Fruit fly (Drosophila melanogaster) whole organism, embryonic: Measurements from ENCODE around the gene CG15803.
A peak's percentile ranks its signal among the peaks of the same experiment; 100 is the strongest.

Experiments used
- Bgb ChIP-seq: fragments of 200-800 bp; sonication (Bioruptor generic); IDR thresholded peaks from 2 replicates; pipeline ENCODE4 v1.3.6; 2022; ENCODE audit warnings: missing biosample characterization, missing genetic modification characterization; ENCODE audit not compliant: partially characterized antibody
- BtbVII ChIP-seq: fragments of 200-800 bp; sonication (Bioruptor generic); optimal IDR thresholded peaks from 3 replicates; lab custom pipeline; 2017; ENCODE audit warnings: missing biosample characterization, mild to moderate bottlenecking, missing genetic modification characterization
- CG11398 ChIP-seq: fragments of 200-800 bp; sonication (Bioruptor generic); optimal IDR thresholded peaks from 2 replicates; lab custom pipeline; 2016; ENCODE audit warnings: missing biosample characterization, missing genetic modification characterization
- CG11504 ChIP-seq: fragments of 200-800 bp; sonication (Bioruptor generic); optimal IDR thresholded peaks from 3 replicates; lab custom pipeline; 2019; ENCODE audit warnings: missing biosample characterization, mild to moderate bottlenecking, missing genetic modification characterization, moderate library complexity
- CG12219 ChIP-seq: fragments of 200-800 bp; sonication (Bioruptor generic); optimal IDR thresholded peaks from 3 replicates; lab custom pipeline; 2018; ENCODE audit warnings: missing biosample characterization, mild to moderate bottlenecking, missing genetic modification characterization
- CG12769 ChIP-seq: fragments of 200-800 bp; sonication (Bioruptor generic); optimal IDR thresholded peaks from 2 replicates; lab custom pipeline; 2019; ENCODE audit warnings: missing biosample characterization, mild to moderate bottlenecking, missing genetic modification characterization, moderate library complexity
- CG13123 ChIP-seq: fragments of 200-800 bp; sonication (Bioruptor generic); optimal IDR thresholded peaks from 2 replicates; lab custom pipeline; 2016; ENCODE audit warnings: missing biosample characterization, missing genetic modification characterization
- CG13624 ChIP-seq: fragments of 200-800 bp; sonication (Bioruptor generic); optimal IDR thresholded peaks from 2 replicates; lab custom pipeline; 2016; ENCODE audit warnings: missing biosample characterization, missing genetic modification characterization
- CG13775 ChIP-seq: fragments of 200-800 bp; sonication (Bioruptor generic); optimal IDR thresholded peaks from 3 replicates; lab custom pipeline; 2017; ENCODE audit warnings: missing biosample characterization, mild to moderate bottlenecking, missing genetic modification characterization
- CG1647 ChIP-seq: fragments of 200-800 bp; sonication (Bioruptor generic); optimal IDR thresholded peaks from 3 replicates; lab custom pipeline; 2016; ENCODE audit warnings: missing biosample characterization, missing genetic modification characterization
- CG17359 ChIP-seq: fragments of 200-800 bp; sonication (Bioruptor generic); optimal IDR thresholded peaks from 3 replicates; lab custom pipeline; 2018; ENCODE audit warnings: missing biosample characterization, mild to moderate bottlenecking, missing genetic modification characterization, moderate library complexity
- CG17568 ChIP-seq: fragments of 200-800 bp; sonication (Bioruptor generic); optimal IDR thresholded peaks from 2 replicates; lab custom pipeline; 2018; ENCODE audit warnings: missing biosample characterization, mild to moderate bottlenecking, missing genetic modification characterization, moderate library complexity
- CG2678 ChIP-seq: fragments of 200-800 bp; sonication (Bioruptor generic); optimal IDR thresholded peaks from 3 replicates; lab custom pipeline; 2019; ENCODE audit warnings: missing biosample characterization, mild to moderate bottlenecking, missing genetic modification characterization, moderate library complexity
- CG31224 ChIP-seq: fragments of 200-800 bp; sonication (Bioruptor generic); IDR thresholded peaks from 2 replicates; pipeline ENCODE4 v1.3.6; 2022; ENCODE audit warnings: missing biosample characterization, missing genetic modification characterization
- CG3163 ChIP-seq: fragments of 200-800 bp; sonication (Bioruptor generic); optimal IDR thresholded peaks from 3 replicates; lab custom pipeline; 2016; ENCODE audit warnings: missing biosample characterization, missing genetic modification characterization
- CG33557 ChIP-seq: fragments of 200-800 bp; sonication (Bioruptor generic); optimal IDR thresholded peaks from 2 replicates; lab custom pipeline; 2019; ENCODE audit warnings: missing biosample characterization, mild to moderate bottlenecking, missing genetic modification characterization, moderate library complexity
- CG3407 ChIP-seq: fragments of 200-800 bp; sonication (Bioruptor generic); optimal IDR thresholded peaks from 2 replicates; lab custom pipeline; 2018; ENCODE audit warnings: missing biosample characterization, mild to moderate bottlenecking, missing genetic modification characterization
- CG3838 ChIP-seq: fragments of 200-800 bp; sonication (Bioruptor generic); optimal IDR thresholded peaks from 3 replicates; lab custom pipeline; 2016; ENCODE audit warnings: missing biosample characterization, missing genetic modification characterization
- CG4424 ChIP-seq: fragments of 200-800 bp; sonication (Bioruptor generic); optimal IDR thresholded peaks from 3 replicates; lab custom pipeline; 2016; ENCODE audit warnings: missing biosample characterization, missing genetic modification characterization
- CG6654 ChIP-seq: fragments of 200-800 bp; sonication (Bioruptor generic); optimal IDR thresholded peaks from 2 replicates; lab custom pipeline; 2017; ENCODE audit warnings: missing biosample characterization, mild to moderate bottlenecking, missing genetic modification characterization
- CG7357 ChIP-seq: fragments of 200-800 bp; sonication (Bioruptor generic); IDR thresholded peaks from 3 replicates; pipeline ENCODE4 v1.3.6; 2022; ENCODE audit warnings: missing biosample characterization, missing genetic modification characterization
- CG7987 ChIP-seq: fragments of 200-800 bp; sonication (Bioruptor generic); optimal IDR thresholded peaks from 2 replicates; lab custom pipeline; 2018; ENCODE audit warnings: missing biosample characterization, mild to moderate bottlenecking, missing genetic modification characterization, moderate library complexity
- CG9727 ChIP-seq: fragments of 200-800 bp; sonication (Bioruptor generic); optimal IDR thresholded peaks from 3 replicates; lab custom pipeline; 2017; ENCODE audit warnings: missing biosample characterization, mild to moderate bottlenecking, missing genetic modification characterization
- Dbx ChIP-seq: fragments of 200-800 bp; sonication (Bioruptor generic); IDR thresholded peaks from 3 replicates; pipeline ENCODE4 v1.3.6; 2022; ENCODE audit warnings: missing biosample characterization, missing genetic modification characterization
- Eip74EF ChIP-seq, 2 experiments: fragments of 200-800 bp in 1 of 2; fragments of >200 bp in 1 of 2; sonication (Bioruptor generic) in 1 of 2; optimal IDR thresholded peaks; 2 replicates each; lab custom pipeline; 2017 to 2019; ENCODE audit warnings: missing biosample characterization in 2 of 2, missing genetic modification characterization in 2 of 2, mild to moderate bottlenecking in 1 of 2, moderate library complexity in 1 of 2
- Gsc ChIP-seq: fragments of 200-800 bp; sonication (Bioruptor generic); IDR thresholded peaks from 2 replicates; pipeline ENCODE4 v1.3.6; 2022; ENCODE audit warnings: missing biosample characterization, missing genetic modification characterization
- HmgD ChIP-seq: fragments of 200-800 bp; sonication (Bioruptor generic); optimal IDR thresholded peaks from 3 replicates; lab custom pipeline; 2016; ENCODE audit warnings: missing biosample characterization, missing genetic modification characterization
- Med ChIP-seq: fragments of 200-800 bp; sonication (Bioruptor generic); peaks from one replicate; lab custom pipeline; 2016; ENCODE audit warnings: missing biosample characterization, missing genetic modification characterization, mild to moderate bottlenecking, inconsistent platforms, moderate library complexity
- Meics ChIP-seq: fragments of 200-800 bp; sonication (Bioruptor generic); optimal IDR thresholded peaks from 2 replicates; lab custom pipeline; 2017; ENCODE audit warnings: missing biosample characterization, mild to moderate bottlenecking, missing genetic modification characterization
- Side ChIP-seq: fragments of 200-800 bp; sonication (Bioruptor generic); optimal IDR thresholded peaks from 2 replicates; lab custom pipeline; 2016; ENCODE audit warnings: missing biosample characterization, missing genetic modification characterization
- Taf1 ChIP-seq: fragments of 200-800 bp; sonication (Bioruptor generic); IDR thresholded peaks from 2 replicates; pipeline ENCODE4 v1.3.6; 2022; ENCODE audit warnings: missing biosample characterization, missing genetic modification characterization
- cato ChIP-seq: fragments of 200-800 bp; sonication (Bioruptor generic); optimal IDR thresholded peaks from 2 replicates; lab custom pipeline; 2016; ENCODE audit warnings: missing biosample characterization, missing genetic modification characterization, borderline replicate concordance
- exex ChIP-seq: fragments of 200-800 bp; sonication (Bioruptor generic); optimal IDR thresholded peaks from 4 replicates; lab custom pipeline; 2018; ENCODE audit warnings: missing biosample characterization, mild to moderate bottlenecking, missing genetic modification characterization, moderate library complexity
- ftz-f1 ChIP-seq: fragments of 200-800 bp; sonication (Bioruptor generic); optimal IDR thresholded peaks from 2 replicates; lab custom pipeline; 2016; ENCODE audit warnings: missing biosample characterization, missing genetic modification characterization
- lmd ChIP-seq: fragments of 200-800 bp; sonication (Bioruptor generic); IDR thresholded peaks from 2 replicates; pipeline ENCODE4 v1.3.6; 2022; ENCODE audit warnings: missing biosample characterization, missing genetic modification characterization
- mld ChIP-seq: fragments of 200-800 bp; sonication (Bioruptor generic); IDR thresholded peaks from 3 replicates; pipeline ENCODE4 v1.3.6; 2022; ENCODE audit warnings: missing biosample characterization, missing genetic modification characterization; ENCODE audit not compliant: partially characterized antibody
- nau ChIP-seq: fragments of 200-800 bp; sonication (Bioruptor generic); optimal IDR thresholded peaks from 3 replicates; lab custom pipeline; 2017; ENCODE audit warnings: missing biosample characterization, mild to moderate bottlenecking, missing genetic modification characterization, missing genetic modification reagents
- nerfin-2 ChIP-seq: fragments of 200-800 bp; sonication (Bioruptor generic); IDR thresholded peaks from 2 replicates; pipeline ENCODE4 v1.3.6; 2022; ENCODE audit warnings: missing biosample characterization, missing genetic modification characterization; ENCODE audit not compliant: partially characterized antibody
- nmo ChIP-seq: fragments of 200-800 bp; sonication (Bioruptor generic); optimal IDR thresholded peaks from 2 replicates; lab custom pipeline; 2018; ENCODE audit warnings: missing biosample characterization, mild to moderate bottlenecking, missing genetic modification characterization, moderate library complexity
- nom ChIP-seq: fragments of 200-800 bp; sonication (Bioruptor generic); optimal IDR thresholded peaks from 2 replicates; lab custom pipeline; 2017; ENCODE audit warnings: missing biosample characterization, missing genetic modification characterization, mild to moderate bottlenecking, moderate library complexity, missing genetic modification reagents
- pita ChIP-seq: fragments of 200-800 bp; sonication (Bioruptor generic); optimal IDR thresholded peaks from 2 replicates; lab custom pipeline; 2017; ENCODE audit warnings: missing biosample characterization, mild to moderate bottlenecking, missing genetic modification characterization
- pum ChIP-seq: fragments of 200-800 bp; sonication (Bioruptor generic); optimal IDR thresholded peaks from 2 replicates; lab custom pipeline; 2016; ENCODE audit warnings: missing biosample characterization, missing genetic modification characterization
- sd ChIP-seq: fragments of 200-800 bp; sonication (Bioruptor generic); optimal IDR thresholded peaks from 3 replicates; lab custom pipeline; 2018; ENCODE audit warnings: missing biosample characterization, mild to moderate bottlenecking, missing genetic modification characterization, moderate library complexity
- sr ChIP-seq: fragments of 200-800 bp; sonication (Bioruptor generic); IDR thresholded peaks from 3 replicates; pipeline ENCODE4 v1.3.6; 2022; ENCODE audit warnings: missing biosample characterization, missing genetic modification characterization
- tll ChIP-seq, 2 experiments: fragments of 200-800 bp in 1 of 2; fragments of >200 bp in 1 of 2; sonication (Bioruptor generic) in 1 of 2; optimal IDR thresholded peaks; 2 replicates each; lab custom pipeline; 2017 to 2019; ENCODE audit warnings: missing biosample characterization in 2 of 2, missing genetic modification characterization in 2 of 2, mild to moderate bottlenecking in 1 of 2, moderate library complexity in 1 of 2
- tna ChIP-seq: fragments of 200-800 bp; sonication (Bioruptor generic); IDR thresholded peaks from 2 replicates; pipeline ENCODE4 v1.3.6; 2022; ENCODE audit warnings: missing biosample characterization, missing genetic modification characterization; ENCODE audit not compliant: partially characterized antibody
- toy ChIP-seq: fragments of 200-800 bp; sonication (Bioruptor generic); IDR thresholded peaks from 2 replicates; pipeline ENCODE4 v1.3.6; 2022; ENCODE audit warnings: missing biosample characterization, missing genetic modification characterization
- unpg ChIP-seq: fragments of 200-800 bp; sonication (Bioruptor generic); optimal IDR thresholded peaks from 3 replicates; lab custom pipeline; 2018; ENCODE audit warnings: missing biosample characterization, mild to moderate bottlenecking, missing genetic modification characterization, moderate library complexity

The CG15803 gene

DNA sequence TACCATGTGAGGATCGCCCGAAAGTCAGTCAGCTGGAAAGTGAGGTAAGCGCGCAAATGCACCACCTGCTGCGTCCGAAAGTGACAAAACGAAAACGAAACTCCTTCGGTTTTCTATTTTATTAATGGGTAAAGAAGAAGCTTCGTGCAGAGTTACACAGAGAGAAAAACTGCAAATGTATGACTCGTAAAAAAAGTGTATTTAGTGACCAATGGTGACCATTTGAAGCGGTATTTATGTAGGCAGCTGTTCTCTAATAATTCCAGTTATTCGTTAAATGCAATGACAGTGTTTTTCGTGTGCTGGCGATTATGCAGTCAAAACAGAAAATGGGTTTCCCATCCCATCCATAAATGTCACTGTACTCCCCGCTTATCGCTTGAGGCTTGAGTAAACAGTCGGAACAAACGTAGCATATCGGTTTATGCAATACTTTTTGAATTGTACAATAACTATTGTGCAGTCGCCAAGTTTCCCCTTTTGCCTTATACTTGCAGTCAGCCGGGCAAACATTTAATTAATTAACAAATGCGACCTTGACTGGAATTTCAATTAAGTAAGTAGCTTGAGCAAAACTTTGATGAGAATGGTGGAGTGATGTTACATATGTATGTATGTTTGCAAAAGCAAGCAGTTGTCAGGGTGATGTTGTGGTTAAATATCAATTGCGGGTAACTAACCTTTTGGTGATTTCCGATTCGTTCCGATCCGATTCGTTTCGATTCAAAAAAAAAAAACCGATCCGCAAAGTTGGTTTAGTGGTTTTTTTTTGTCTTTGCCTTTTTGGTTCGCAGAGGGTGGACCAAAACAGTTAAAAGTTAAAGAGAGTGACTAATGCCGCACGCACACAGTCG, 62.9 kb downstream of the CG15803 start (continued):
- TF ChIP-seq CG6654 (GFP tag; lab: Kevin White, UChicago) (no peak), tll (GFP tag; optimal IDR thresholded peaks at IDR 0.05; lab: Kevin White, UChicago) (no peak), CG4424 (GFP tag; lab: Kevin White, UChicago) (no peak), CG12769 (tag; lab: Kevin White, UChicago) (no peak), CG7987 (GFP tag; lab: Kevin White, UChicago) (no peak), tna (GFP tag; lab: Robert Waterston, UW) (no peak), CG3407 (GFP tag; lab: Kevin White, UChicago) (no peak), nmo (peak; percentile 21), CG11398 (GFP tag; lab: Kevin White, UChicago) (peak; percentile 7), cato (no peak), CG3838 (GFP tag; lab: Kevin White, UChicago) (no peak), Meics (GFP tag; lab: Kevin White, UChicago) (no peak), CG17568 (GFP tag; lab: Kevin White, UChicago) (no peak), Eip74EF (GFP tag; optimal IDR thresholded peaks at IDR 0.05; lab: Kevin White, UChicago) (no peak), nom (GFP tag; lab: Kevin White, UChicago) (no peak), CG11504 (tag; lab: Kevin White, UChicago) (peak; percentile 1), HmgD (GFP tag; lab: Kevin White, UChicago) (no peak), CG1647 (GFP tag; lab: Kevin White, UChicago) (no peak), CG17359 (no peak), CG13624 (no peak), ftz-f1 (GFP tag; lab: Kevin White, UChicago) (no peak), CG3163 (no peak), pum (GFP tag; lab: Kevin White, UChicago) (no peak), CG13123 (GFP tag; lab: Kevin White, UChicago) (no peak), pita (GFP tag; lab: Kevin White, UChicago) (no peak), sr (no peak; the same call in 2 of the 3 replicates), Med (peak; percentile 70), CG13775 (GFP tag; lab: Kevin White, UChicago) (no peak), unpg (peak; percentile 22), CG12219 (GFP tag; lab: Kevin White, UChicago) (no peak), Gsc (GFP tag; lab: Robert Waterston, UW) (no peak), nau (GFP tag; lab: Kevin White, UChicago) (no peak), CG33557 (no peak), sd (tag; lab: Kevin White, UChicago) (no peak), Side (GFP tag; lab: Kevin White, UChicago) (no peak), exex (tag; lab: Kevin White, UChicago) (no peak), lmd (GFP tag; lab: Robert Waterston, UW) (0 out of 2 replicates have a peak, but pooled peaks have one; percentile 10), Dbx (no peak), BtbVII (no peak), CG9727 (GFP tag; lab: Kevin White, UChicago) (no peak), toy (GFP tag; lab: Robert Waterston, UW) (no peak), Bgb (GFP tag; lab: Robert Waterston, UW) (no peak), nerfin-2 (GFP tag; lab: Robert Waterston, UW) (no peak), CG31224 (no peak), Taf1 (no peak), mld (GFP tag; lab: Robert Waterston, UW) (no peak), CG2678 (tag; lab: Kevin White, UChicago) (no peak), CG7357 (GFP tag; lab: Robert Waterston, UW) (no peak)
